Worm (Caenorhabditis elegans) whole organism, L3 larva: ENCODE results near the gene irld-45.
"Not testable (repeated sequence)": the region's sequence is repeated elsewhere in the genome, so short reads cannot be mapped to it uniquely, and the experiment has no call there.

ENCODE experiments used
- R02D3.7 ChIP-seq: fragments of 150-350 bp; optimal IDR thresholded peaks from 2 replicates; lab custom pipeline; 2014; ENCODE audit warnings: missing biosample characterization, missing genetic modification characterization
- ZK546.5 ChIP-seq: sonication (generic microtip); optimal IDR thresholded peaks from 2 replicates; lab custom pipeline; 2017; ENCODE audit warnings: missing biosample characterization, missing genetic modification characterization
- aly-2 ChIP-seq: fragments of 150-350 bp; optimal IDR thresholded peaks from 2 replicates; lab custom pipeline; 2014; ENCODE audit warnings: missing biosample characterization, missing genetic modification characterization
- ama-1 ChIP-seq: fragments of 150-350 bp; optimal IDR thresholded peaks from 2 replicates; lab custom pipeline; 2018
- ceh-16 ChIP-seq: sonication (generic microtip); optimal IDR thresholded peaks from 2 replicates; lab custom pipeline; 2017; ENCODE audit warnings: missing biosample characterization, missing genetic modification characterization
- ceh-28 ChIP-seq: fragments of 150-350 bp; optimal IDR thresholded peaks from 2 replicates; lab custom pipeline; 2014; ENCODE audit warnings: missing biosample characterization, missing genetic modification reagents, missing genetic modification characterization
- ceh-82 ChIP-seq: fragments of 150-350 bp; optimal IDR thresholded peaks from 2 replicates; lab custom pipeline; 2014; ENCODE audit warnings: missing biosample characterization, missing genetic modification characterization
- egl-27 ChIP-seq: sonication (generic microtip); optimal IDR thresholded peaks from 4 replicates; lab custom pipeline; 2017; ENCODE audit warnings: missing biosample characterization, missing genetic modification reagents, missing genetic modification characterization
- egl-5 ChIP-seq: fragments of 150-350 bp; optimal IDR thresholded peaks from 2 replicates; lab custom pipeline; 2017; ENCODE audit warnings: missing biosample characterization, missing genetic modification reagents, missing genetic modification characterization, inconsistent platforms
- elt-1 ChIP-seq: fragments of 150-350 bp; optimal IDR thresholded peaks from 2 replicates; lab custom pipeline; 2014; ENCODE audit warnings: missing biosample characterization, missing genetic modification characterization
- elt-3 ChIP-seq, 3 experiments: fragments of 150-350 bp in 1 of 3; sonication (generic microtip) in 2 of 3; optimal IDR thresholded peaks; 2 replicates in 2 of 3; 4 replicates in 1 of 3; lab custom pipeline; 2014 to 2017; ENCODE audit warnings: missing biosample characterization in 3 of 3, missing genetic modification characterization in 3 of 3
- eor-1 ChIP-seq, 2 experiments: fragments of 150-350 bp; optimal IDR thresholded peaks; 2 replicates each; lab custom pipeline; 2014 to 2018; ENCODE audit warnings: missing biosample characterization in 2 of 2, missing genetic modification characterization in 2 of 2
- fkh-10 ChIP-seq: sonication (generic microtip); optimal IDR thresholded peaks from 2 replicates; lab custom pipeline; 2017; ENCODE audit warnings: missing biosample characterization, missing genetic modification reagents, missing genetic modification characterization
- fkh-2 ChIP-seq: fragments of 150-350 bp; optimal IDR thresholded peaks from 2 replicates; lab custom pipeline; 2014; ENCODE audit warnings: missing biosample characterization, missing genetic modification reagents, missing genetic modification characterization
- fos-1 ChIP-seq: fragments of 150-350 bp; optimal IDR thresholded peaks from 2 replicates; lab custom pipeline; 2014; ENCODE audit warnings: missing biosample characterization, missing genetic modification characterization
- hmg-11 ChIP-seq: sonication (generic microtip); optimal IDR thresholded peaks from 2 replicates; lab custom pipeline; 2016; ENCODE audit warnings: missing genetic modification characterization, missing compliant biosample characterization
- jun-1 ChIP-seq: fragments of 150-350 bp; optimal IDR thresholded peaks from 2 replicates; lab custom pipeline; 2014; ENCODE audit warnings: missing biosample characterization, missing genetic modification reagents, missing genetic modification characterization
- lsy-12 ChIP-seq: sonication (generic microtip); optimal IDR thresholded peaks from 2 replicates; lab custom pipeline; 2016; ENCODE audit warnings: mild to moderate bottlenecking, missing genetic modification characterization, missing compliant biosample characterization
- mdl-1 ChIP-seq: fragments of 150-350 bp; optimal IDR thresholded peaks from 2 replicates; lab custom pipeline; 2014; ENCODE audit warnings: missing biosample characterization, missing genetic modification characterization
- mml-1 ChIP-seq: fragments of 150-350 bp; sonication (generic microtip); optimal IDR thresholded peaks from 3 replicates; lab custom pipeline; 2014; ENCODE audit warnings: missing biosample characterization, missing genetic modification characterization
- nfya-1 ChIP-seq: sonication (generic microtip); optimal IDR thresholded peaks from 2 replicates; lab custom pipeline; 2017; ENCODE audit warnings: missing genetic modification characterization, mild to moderate bottlenecking, missing compliant biosample characterization, antibody characterized with exemption, moderate library complexity; ENCODE audit not compliant: insufficient read depth
- nhr-11 ChIP-seq: fragments of 150-350 bp; optimal IDR thresholded peaks from 2 replicates; lab custom pipeline; 2014; ENCODE audit warnings: missing biosample characterization, missing genetic modification characterization
- nhr-12 ChIP-seq: fragments of 150-350 bp; optimal IDR thresholded peaks from 2 replicates; lab custom pipeline; 2014; ENCODE audit warnings: missing biosample characterization, missing genetic modification characterization
- nhr-23 ChIP-seq: fragments of 150-350 bp; optimal IDR thresholded peaks from 2 replicates; lab custom pipeline; 2014; ENCODE audit warnings: missing biosample characterization, missing genetic modification reagents, missing genetic modification characterization
- nhr-237 ChIP-seq: fragments of 150-350 bp; optimal IDR thresholded peaks from 2 replicates; lab custom pipeline; 2014; ENCODE audit warnings: missing biosample characterization, missing genetic modification characterization
- nhr-25 ChIP-seq: sonication (generic microtip); optimal IDR thresholded peaks from 2 replicates; lab custom pipeline; 2017; ENCODE audit warnings: missing biosample characterization, missing genetic modification characterization
- nhr-67 ChIP-seq: fragments of 150-350 bp; optimal IDR thresholded peaks from 2 replicates; lab custom pipeline; 2014; ENCODE audit warnings: missing biosample characterization, missing genetic modification characterization
- nhr-76 ChIP-seq: fragments of 150-350 bp; sonication (generic microtip); optimal IDR thresholded peaks from 5 replicates; lab custom pipeline; 2014; ENCODE audit warnings: missing biosample characterization, missing genetic modification characterization
- nhr-77 ChIP-seq: fragments of 150-350 bp; optimal IDR thresholded peaks from 2 replicates; lab custom pipeline; 2014; ENCODE audit warnings: missing biosample characterization, missing genetic modification characterization
- pha-4 ChIP-seq: fragments of 150-350 bp; optimal IDR thresholded peaks from 2 replicates; lab custom pipeline; 2014; ENCODE audit warnings: missing biosample characterization, missing genetic modification reagents, missing genetic modification characterization
- sea-2 ChIP-seq: fragments of 150-350 bp; sonication (generic microtip); optimal IDR thresholded peaks from 4 replicates; lab custom pipeline; 2014; ENCODE audit warnings: missing biosample characterization, missing genetic modification reagents, missing genetic modification characterization
- skn-1 ChIP-seq: fragments of 150-350 bp; optimal IDR thresholded peaks from 2 replicates; lab custom pipeline; 2014; ENCODE audit warnings: missing biosample characterization, missing genetic modification characterization
- snpc-4 ChIP-seq: fragments of 150-350 bp; optimal IDR thresholded peaks from 2 replicates; lab custom pipeline; 2014; ENCODE audit warnings: missing biosample characterization, missing genetic modification characterization
- unc-39 ChIP-seq: sonication (generic microtip); optimal IDR thresholded peaks from 4 replicates; lab custom pipeline; 2017; ENCODE audit warnings: missing biosample characterization, missing genetic modification characterization
- unc-62 ChIP-seq: fragments of 150-350 bp; sonication (generic microtip); optimal IDR thresholded peaks from 4 replicates; lab custom pipeline; 2014; ENCODE audit warnings: missing biosample characterization, missing genetic modification reagents, missing genetic modification characterization
- zag-1 ChIP-seq: fragments of 150-350 bp; optimal IDR thresholded peaks from 2 replicates; lab custom pipeline; 2014; ENCODE audit warnings: missing biosample characterization, missing genetic modification characterization
- ztf-11 ChIP-seq: fragments of 150-350 bp; optimal IDR thresholded peaks from 2 replicates; lab custom pipeline; 2014; ENCODE audit warnings: missing biosample characterization, missing genetic modification characterization
- ztf-4 ChIP-seq: fragments of 150-350 bp; optimal IDR thresholded peaks from 2 replicates; lab custom pipeline; 2014; ENCODE audit warnings: missing biosample characterization, missing genetic modification characterization

irld-45 gene

DNA sequence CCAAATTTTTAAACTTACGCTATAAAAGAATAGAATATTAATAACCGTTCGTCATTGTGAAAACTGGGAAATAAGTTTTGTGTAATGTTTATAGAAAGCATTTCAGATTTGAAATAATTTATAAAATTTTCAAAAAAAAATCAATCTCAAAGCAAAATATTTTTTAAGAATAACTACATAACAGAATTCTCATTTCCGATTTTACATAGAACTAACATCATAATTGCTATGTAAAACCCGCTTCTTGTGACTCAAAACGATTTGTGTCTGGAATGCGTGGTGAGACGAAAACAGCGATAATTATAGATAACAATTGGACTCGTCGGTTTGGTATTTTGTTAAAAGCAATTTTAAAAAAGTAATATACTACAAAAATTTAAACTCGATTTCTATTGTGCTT is 32.7 kb downstream of the irld-45 start, which contains the start of gene srw-91:
Gene srw-91 (minus strand): TSS at position 101 of the 400 bp plus-strand sequence.
- TF ChIP-seq nhr-237 (tag; lab: Kevin White, UChicago) (no peak), ZK546.5 (tag; lab: Kevin White, UChicago) (no peak), snpc-4 (no peak), pha-4 (no peak), nhr-67 (tag; lab: Kevin White, UChicago) (no peak), unc-62 (GFP tag; lab: Kevin White, UChicago) (no peak), mdl-1 (no peak), nhr-11 (tag; lab: Kevin White, UChicago) (no peak), nhr-23 (tag; lab: Kevin White, UChicago) (no peak), R02D3.7 (no peak), egl-5 (no peak), ztf-11 (tag; lab: Kevin White, UChicago) (no peak), elt-3 (tag; optimal IDR thresholded peaks at IDR 0.05; lab: Kevin White, UChicago) (no peak), nhr-76 (tag; lab: Kevin White, UChicago) (no peak), fkh-2 (tag; lab: Kevin White, UChicago) (no peak), hmg-11 (tag; lab: Kevin White, UChicago) (no peak), egl-27 (tag; lab: Kevin White, UChicago) (no peak), elt-1 (no peak), nfya-1 (no peak), nhr-25 (tag; lab: Kevin White, UChicago) (no peak)
- TF ChIP-seq, all 47 proteins: peak for 0

DNA sequence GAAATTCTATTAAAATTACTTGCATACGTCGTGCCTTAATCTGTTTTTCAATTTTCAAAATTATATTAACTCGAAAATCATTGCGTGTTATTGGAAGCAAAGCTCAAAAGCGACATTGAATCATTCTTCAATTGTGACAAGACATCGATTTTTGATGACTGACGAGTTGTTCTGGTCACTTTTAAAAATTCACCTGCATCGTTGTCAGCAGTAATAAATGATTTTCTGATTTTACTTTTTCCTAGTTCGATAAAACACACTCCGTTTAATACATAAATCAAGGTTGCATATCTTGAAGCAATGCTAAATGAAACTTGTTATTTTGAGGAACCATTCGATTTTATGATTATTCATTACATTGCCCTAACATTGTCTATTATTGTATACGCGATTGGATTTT is 34.2 kb downstream of the irld-45 start, which contains the start of gene srh-3:
Gene srh-3 (plus strand): TSS at position 301 of the 400 bp plus-strand sequence.
- TF ChIP-seq sea-2 (no peak), mml-1 (tag; lab: Kevin White, UChicago) (no peak), ama-1 (lab: Kevin White, UChicago) (no peak), unc-62 (GFP tag; lab: Kevin White, UChicago) (no peak), nhr-76 (tag; lab: Kevin White, UChicago) (no peak), zag-1 (tag; lab: Kevin White, UChicago) (no peak), nhr-237 (tag; lab: Kevin White, UChicago) (no peak), jun-1 (no peak), R02D3.7 (no peak), nhr-67 (tag; lab: Kevin White, UChicago) (no peak)

DNA sequence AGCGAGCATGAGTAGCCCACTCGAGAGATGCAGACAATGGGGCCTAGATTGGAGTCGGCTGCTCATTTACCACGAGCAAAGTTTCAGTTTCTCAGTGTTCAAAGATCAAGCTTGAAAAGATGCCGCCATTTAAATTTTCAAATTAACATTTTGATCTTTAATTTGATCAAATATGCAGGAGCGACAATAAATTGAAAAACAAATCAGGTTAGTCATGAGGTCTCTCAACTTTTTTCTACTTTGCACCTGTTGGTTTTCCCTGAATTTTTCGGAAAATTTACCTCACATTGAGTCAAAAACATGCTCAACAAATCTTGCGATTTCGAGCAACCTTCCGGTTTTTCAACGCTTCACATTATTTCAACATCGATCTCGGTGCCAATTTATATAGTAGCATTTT is 37.2 kb downstream of the irld-45 start, which contains the start of gene srh-5:
Gene srh-5 (plus strand): TSS at position 301 of the 400 bp plus-strand sequence.
- no peak for TF ChIP-seq snpc-4

DNA sequence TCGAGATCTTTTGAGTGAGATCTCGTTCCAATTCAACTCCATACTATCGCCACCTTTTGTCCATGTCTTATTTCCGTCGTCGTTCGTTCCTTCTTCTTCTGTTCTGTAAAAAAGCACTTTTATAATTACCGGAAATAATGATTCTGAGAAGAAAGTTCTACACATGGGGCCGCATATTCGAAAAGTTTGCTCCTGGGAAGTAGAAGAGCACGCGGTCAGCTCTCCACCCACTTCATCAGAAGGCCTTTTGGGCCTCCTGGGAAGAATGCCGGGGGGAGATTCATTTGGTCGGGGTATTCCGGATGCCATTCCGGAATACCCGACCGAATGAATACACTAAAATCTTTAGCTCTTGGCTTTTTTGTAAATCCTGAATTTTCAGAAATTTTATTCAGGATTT is 44.4 kb downstream of the irld-45 start, which contains the start of gene Y46H3C.5:
Gene Y46H3C.5 (minus strand): TSS at position 2 of the 400 bp plus-strand sequence.
- TF ChIP-seq lsy-12 (tag; lab: Kevin White, UChicago); ceh-16; ZK546.5 (tag; lab: Kevin White, UChicago): not testable (repeated sequence)

DNA sequence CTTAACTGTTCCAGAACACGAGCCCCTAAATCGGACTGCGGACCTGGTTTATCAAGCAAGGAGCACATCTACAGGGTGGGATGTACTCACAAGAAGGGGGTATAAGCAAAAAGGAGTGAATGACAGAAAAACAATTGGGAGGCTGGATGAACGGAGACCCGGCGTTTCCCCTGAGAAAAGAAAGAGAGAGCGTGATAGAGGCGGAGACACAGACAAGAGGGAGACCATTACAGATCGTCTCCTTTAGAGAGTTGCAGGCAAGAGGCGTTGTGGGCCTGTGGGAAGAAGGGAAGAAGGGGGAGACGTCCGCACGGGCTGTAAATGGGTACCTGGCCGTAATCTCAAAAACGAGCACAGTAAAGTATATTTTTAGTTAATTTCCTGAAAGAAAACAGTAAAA is 45.8 kb downstream of the irld-45 start, which contains the start of gene Y46H3C.7:
Gene Y46H3C.7 (minus strand): TSS at position 147 of the 400 bp plus-strand sequence.
- TF ChIP-seq unc-39 (tag; lab: Kevin White, UChicago); zag-1 (tag; lab: Kevin White, UChicago); fkh-10 (GFP tag; lab: Kevin White, UChicago): not testable (repeated sequence)
- TF ChIP-seq, all 47 proteins: peak for 0; not testable (repeated sequence) for 47

DNA sequence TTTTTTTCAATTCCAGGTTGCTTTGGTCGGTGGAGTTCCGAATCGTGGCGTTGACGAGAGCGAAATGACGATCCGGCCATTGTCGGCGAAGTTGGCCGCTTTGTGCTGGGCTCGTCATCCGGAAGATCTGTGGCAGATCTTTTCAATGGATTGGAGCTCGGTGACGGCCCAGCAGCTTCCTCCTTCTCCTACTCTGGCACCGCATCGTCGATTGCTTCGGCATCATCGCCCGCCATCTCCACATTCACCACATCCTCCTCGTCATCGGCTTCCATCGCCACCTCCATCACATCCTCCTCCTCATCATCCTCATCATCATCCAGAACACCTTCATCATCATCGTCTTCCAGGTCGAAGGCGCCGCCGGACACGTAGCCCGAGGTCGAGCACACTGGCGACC is 50.3 kb downstream of the irld-45 start:
- TF ChIP-seq nhr-76 (tag; lab: Kevin White, UChicago) (no peak), unc-39 (tag; lab: Kevin White, UChicago) (no peak), ceh-28 (tag; lab: Kevin White, UChicago) (no peak), nhr-11 (tag; lab: Kevin White, UChicago) (no peak), nhr-12 (tag; lab: Kevin White, UChicago) (no peak), fos-1 (no peak), fkh-10 (GFP tag; lab: Kevin White, UChicago) (no peak), skn-1 (tag; lab: Kevin White, UChicago) (no peak), ztf-4 (no peak), elt-3 (tag; optimal IDR thresholded peaks at IDR 0.05; lab: Kevin White, UChicago) (no peak), zag-1 (tag; lab: Kevin White, UChicago) (no peak), nhr-77 (tag; lab: Kevin White, UChicago) (no peak), ztf-11 (tag; lab: Kevin White, UChicago) (no peak), ceh-82 (tag; lab: Kevin White, UChicago) (no peak), sea-2 (no peak), egl-27 (tag; lab: Kevin White, UChicago) (no peak), jun-1 (no peak), aly-2 (no peak), eor-1 (tag; optimal IDR thresholded peaks at IDR 0.05; lab: Kevin White, UChicago) (no peak)
